Fruit fly (Drosophila melanogaster): ENCODE measurements around the gene fig.

dm6 chr3R:29762297-29762696, 18.0 kb downstream of the fig start:
- TF ChIP-seq h (optimal IDR thresholded peaks at IDR 0.05) (no peak), Sin3A (optimal IDR thresholded peaks at IDR 0.05) (no peak), psq (optimal IDR thresholded peaks at IDR 0.05) (no peak)

All from Kc167 (cell line).